Fruit fly (Drosophila melanogaster): ENCODE measurements around the gene bap.

Gene bap

dm6 chr3R:21359375-21360191 lies 29.1 kb upstream of the bap start:
- TF ChIP-seq Sin3A (optimal IDR thresholded peaks at IDR 0.05), result no peak
- no peak for TF ChIP-seq psq (optimal IDR thresholded peaks at IDR 0.05)
- TF ChIP-seq Myc (optimal IDR thresholded peaks at IDR 0.05), result no peak
- no peak for TF ChIP-seq h (optimal IDR thresholded peaks at IDR 0.05)
- TF ChIP-seq insv (optimal IDR thresholded peaks at IDR 0.05), result no peak
- TF ChIP-seq ttk (optimal IDR thresholded peaks at IDR 0.05), result no peak

dm6 chr3R:21360192-21360535 lies 28.5 kb upstream of the bap start:
- TF ChIP-seq insv (optimal IDR thresholded peaks at IDR 0.05) (no peak), Myc (optimal IDR thresholded peaks at IDR 0.05) (no peak), psq (optimal IDR thresholded peaks at IDR 0.05) (no peak), ttk (optimal IDR thresholded peaks at IDR 0.05) (no peak), h (optimal IDR thresholded peaks at IDR 0.05) (no peak), Sin3A (optimal IDR thresholded peaks at IDR 0.05) (no peak)

- no peak for TF ChIP-seq insv (optimal IDR thresholded peaks at IDR 0.05)
Measured at dm6 chr3R:21365262-21365661, 23.4 kb upstream of the bap start.

- no peak for TF ChIP-seq psq (optimal IDR thresholded peaks at IDR 0.05)
- TF ChIP-seq Myc (optimal IDR thresholded peaks at IDR 0.05), result no peak
- TF ChIP-seq ttk (optimal IDR thresholded peaks at IDR 0.05), result no peak
- no peak for TF ChIP-seq insv (optimal IDR thresholded peaks at IDR 0.05)
Measured at dm6 chr3R:21368444-21368843, 20.2 kb upstream of the bap start.

dm6 chr3R:21373403-21374326 lies 15.0 kb upstream of the bap start:
- TF ChIP-seq ttk (optimal IDR thresholded peaks at IDR 0.05), result no peak
- TF ChIP-seq insv (optimal IDR thresholded peaks at IDR 0.05), result no peak
- no peak for TF ChIP-seq Sin3A (optimal IDR thresholded peaks at IDR 0.05)
- TF ChIP-seq psq (optimal IDR thresholded peaks at IDR 0.05), result no peak
- no peak for TF ChIP-seq h (optimal IDR thresholded peaks at IDR 0.05)
- TF ChIP-seq Myc (optimal IDR thresholded peaks at IDR 0.05), result no peak

- TF ChIP-seq h (optimal IDR thresholded peaks at IDR 0.05), result no peak
- no peak for TF ChIP-seq psq (optimal IDR thresholded peaks at IDR 0.05)
- no peak for TF ChIP-seq Sin3A (optimal IDR thresholded peaks at IDR 0.05)
- no peak for TF ChIP-seq Myc (optimal IDR thresholded peaks at IDR 0.05)
- no peak for TF ChIP-seq ttk (optimal IDR thresholded peaks at IDR 0.05)
- no peak for TF ChIP-seq insv (optimal IDR thresholded peaks at IDR 0.05)
Measured at dm6 chr3R:21376331-21376761, 12.3 kb upstream of the bap start.

dm6 chr3R:21376859-21377607 lies 11.6 kb upstream of the bap start:
- no peak for TF ChIP-seq psq (optimal IDR thresholded peaks at IDR 0.05)
- no peak for TF ChIP-seq h (optimal IDR thresholded peaks at IDR 0.05)
- TF ChIP-seq ttk (optimal IDR thresholded peaks at IDR 0.05), result no peak
- TF ChIP-seq insv (optimal IDR thresholded peaks at IDR 0.05), result no peak
- no peak for TF ChIP-seq Sin3A (optimal IDR thresholded peaks at IDR 0.05)
- TF ChIP-seq Myc (optimal IDR thresholded peaks at IDR 0.05), result no peak

dm6 chr3R:21378595-21378994 lies 10.1 kb upstream of the bap start, which contains the start of gene tin:
tin (plus strand) TSS chr3R:21378977.
- TF ChIP-seq Myc (optimal IDR thresholded peaks at IDR 0.05) (no peak), h (optimal IDR thresholded peaks at IDR 0.05) (no peak), Sin3A (optimal IDR thresholded peaks at IDR 0.05) (no peak), insv (optimal IDR thresholded peaks at IDR 0.05) (no peak), psq (optimal IDR thresholded peaks at IDR 0.05) (no peak), ttk (optimal IDR thresholded peaks at IDR 0.05) (no peak)

- TF ChIP-seq insv (optimal IDR thresholded peaks at IDR 0.05), result no peak
- no peak for TF ChIP-seq Sin3A (optimal IDR thresholded peaks at IDR 0.05)
- no peak for TF ChIP-seq h (optimal IDR thresholded peaks at IDR 0.05)
- TF ChIP-seq psq (optimal IDR thresholded peaks at IDR 0.05), result no peak
- TF ChIP-seq Myc (optimal IDR thresholded peaks at IDR 0.05), result no peak
- no peak for TF ChIP-seq ttk (optimal IDR thresholded peaks at IDR 0.05)
Measured at dm6 chr3R:21379927-21380326, 8.8 kb upstream of the bap start.

dm6 chr3R:21386132-21386531 lies 2.5 kb upstream of the bap start:
- TF ChIP-seq Sin3A (optimal IDR thresholded peaks at IDR 0.05) (no peak), insv (optimal IDR thresholded peaks at IDR 0.05) (no peak), Myc (optimal IDR thresholded peaks at IDR 0.05) (no peak), psq (optimal IDR thresholded peaks at IDR 0.05) (no peak), ttk (optimal IDR thresholded peaks at IDR 0.05) (no peak), h (optimal IDR thresholded peaks at IDR 0.05) (no peak)

- TF ChIP-seq insv (optimal IDR thresholded peaks at IDR 0.05) (no peak), Myc (optimal IDR thresholded peaks at IDR 0.05) (no peak), Sin3A (optimal IDR thresholded peaks at IDR 0.05) (no peak), h (optimal IDR thresholded peaks at IDR 0.05) (no peak)
Measured at dm6 chr3R:21387356-21387980, 1.2 kb upstream of the bap start.
